Fruit fly (Drosophila melanogaster) whole organism, embryonic: Measurements from ENCODE around the gene rtv.

Experiments used
- B-H1 ChIP-seq: fragments of 200-800 bp; sonication (Bioruptor generic); IDR thresholded peaks from 3 replicates; pipeline ENCODE4 v1.3.6; 2022; ENCODE audit warnings: missing biosample characterization, missing genetic modification characterization
- CG10959 ChIP-seq: fragments of 200-800 bp; sonication (Bioruptor generic); IDR thresholded peaks from 2 replicates; pipeline ENCODE4 v1.3.6; 2022; ENCODE audit warnings: missing biosample characterization, missing genetic modification characterization
- CG12071 ChIP-seq: fragments of 200-800 bp; sonication (Bioruptor generic); optimal IDR thresholded peaks from 3 replicates; lab custom pipeline; 2018; ENCODE audit warnings: missing biosample characterization, mild to moderate bottlenecking, missing genetic modification characterization
- CG12299 ChIP-seq: fragments of 200-800 bp; sonication (Bioruptor generic); optimal IDR thresholded peaks from 2 replicates; lab custom pipeline; 2018; ENCODE audit warnings: missing biosample characterization, mild to moderate bottlenecking, missing genetic modification characterization
- CG14441 ChIP-seq: fragments of 200-800 bp; sonication (Bioruptor generic); IDR thresholded peaks from 2 replicates; pipeline ENCODE4 v1.3.6; 2022; ENCODE audit warnings: missing biosample characterization, missing genetic modification characterization
- CG18764 ChIP-seq: fragments of 200-800 bp; sonication (Bioruptor generic); optimal IDR thresholded peaks from 3 replicates; lab custom pipeline; 2016; ENCODE audit warnings: missing biosample characterization, missing genetic modification characterization
- CG2116 ChIP-seq: fragments of 200-800 bp; sonication (Bioruptor generic); optimal IDR thresholded peaks from 3 replicates; lab custom pipeline; 2018; ENCODE audit warnings: missing biosample characterization, mild to moderate bottlenecking, missing genetic modification characterization
- CG2129 ChIP-seq: fragments of 200-800 bp; sonication (Bioruptor generic); IDR thresholded peaks from 2 replicates; pipeline ENCODE4 v1.3.6; 2022; ENCODE audit warnings: missing biosample characterization, missing genetic modification characterization; ENCODE audit not compliant: partially characterized antibody
- CG2199 ChIP-seq: fragments of 200-800 bp; sonication (Bioruptor generic); IDR thresholded peaks from 3 replicates; pipeline ENCODE4 v1.3.6; 2022; ENCODE audit warnings: missing biosample characterization, missing genetic modification characterization
- CG31365 ChIP-seq: fragments of 200-800 bp; sonication (Bioruptor generic); optimal IDR thresholded peaks from 2 replicates; lab custom pipeline; 2018; ENCODE audit warnings: missing biosample characterization, mild to moderate bottlenecking, missing genetic modification characterization
- CG32532 ChIP-seq: fragments of 200-800 bp; sonication (Bioruptor generic); IDR thresholded peaks from 2 replicates; pipeline ENCODE4 v1.3.6; 2022; ENCODE audit warnings: missing biosample characterization, missing genetic modification characterization
- CG34422 ChIP-seq: fragments of 200-800 bp; sonication (Bioruptor generic); IDR thresholded peaks from 3 replicates; pipeline ENCODE4 v1.3.6; 2022; ENCODE audit warnings: missing biosample characterization, missing genetic modification characterization
- CG3847 ChIP-seq: fragments of 200-800 bp; sonication (Bioruptor generic); IDR thresholded peaks from 2 replicates; pipeline ENCODE4 v1.3.6; 2022; ENCODE audit warnings: missing biosample characterization, missing genetic modification characterization
- CG4820 ChIP-seq: fragments of 200-800 bp; sonication (Bioruptor generic); optimal IDR thresholded peaks from 3 replicates; lab custom pipeline; 2016; ENCODE audit warnings: missing biosample characterization, missing genetic modification characterization
- CG6175 ChIP-seq: fragments of 200-800 bp; sonication (Bioruptor generic); IDR thresholded peaks from 3 replicates; pipeline ENCODE4 v1.3.6; 2022; ENCODE audit warnings: missing biosample characterization, missing genetic modification characterization
- CG6791 ChIP-seq: fragments of 200-800 bp; sonication (Bioruptor generic); IDR thresholded peaks from 3 replicates; pipeline ENCODE4 v1.3.6; 2022; ENCODE audit warnings: missing biosample characterization, missing genetic modification characterization; ENCODE audit not compliant: partially characterized antibody
- CG7745 ChIP-seq: fragments of 200-800 bp; sonication (Bioruptor generic); optimal IDR thresholded peaks from 2 replicates; lab custom pipeline; 2018; ENCODE audit warnings: missing biosample characterization, mild to moderate bottlenecking, missing genetic modification characterization, moderate library complexity
- CkIIα-i1 ChIP-seq: fragments of 200-800 bp; sonication (Bioruptor generic); IDR thresholded peaks from 2 replicates; pipeline ENCODE4 v1.3.6; 2022; ENCODE audit warnings: missing biosample characterization, missing genetic modification characterization
- CrebB ChIP-seq: fragments of 200-800 bp; sonication (Bioruptor generic); optimal IDR thresholded peaks from 3 replicates; lab custom pipeline; 2018; ENCODE audit warnings: missing biosample characterization, mild to moderate bottlenecking, missing genetic modification characterization
- Dbx ChIP-seq: fragments of 200-800 bp; sonication (Bioruptor generic); IDR thresholded peaks from 3 replicates; pipeline ENCODE4 v1.3.6; 2022; ENCODE audit warnings: missing biosample characterization, missing genetic modification characterization
- Dip3 ChIP-seq: fragments of 200-800 bp; sonication (Bioruptor generic); optimal IDR thresholded peaks from 3 replicates; lab custom pipeline; 2016; ENCODE audit warnings: missing biosample characterization, missing genetic modification characterization
- Ets97D ChIP-seq: fragments of 200-800 bp; sonication (Bioruptor generic); optimal IDR thresholded peaks from 3 replicates; lab custom pipeline; 2016; ENCODE audit warnings: missing biosample characterization, missing genetic modification characterization
- H2.0 ChIP-seq: fragments of 200-800 bp; sonication (Bioruptor generic); IDR thresholded peaks from 2 replicates; pipeline ENCODE4 v1.3.6; 2022; ENCODE audit warnings: missing biosample characterization, missing genetic modification characterization
- Hr39 ChIP-seq: fragments of >200 bp; optimal IDR thresholded peaks from 2 replicates; lab custom pipeline; 2017
- Hsf ChIP-seq: fragments of 200-800 bp; sonication (Bioruptor generic); optimal IDR thresholded peaks from 3 replicates; lab custom pipeline; 2016; ENCODE audit warnings: missing biosample characterization, missing genetic modification characterization
- Med ChIP-seq: fragments of 200-800 bp; sonication (Bioruptor generic); peaks from one replicate; lab custom pipeline; 2016; ENCODE audit warnings: missing biosample characterization, missing genetic modification characterization, mild to moderate bottlenecking, inconsistent platforms, moderate library complexity
- Optix ChIP-seq: fragments of 200-800 bp; sonication (Bioruptor generic); IDR thresholded peaks from 3 replicates; pipeline ENCODE4 v1.3.6; 2022; ENCODE audit warnings: missing biosample characterization, missing genetic modification characterization
- Poxn ChIP-seq: fragments of 200-800 bp; sonication (Bioruptor generic); IDR thresholded peaks from 2 replicates; pipeline ENCODE4 v1.3.6; 2022; ENCODE audit warnings: missing biosample characterization, missing genetic modification characterization
- Side ChIP-seq: fragments of 200-800 bp; sonication (Bioruptor generic); optimal IDR thresholded peaks from 2 replicates; lab custom pipeline; 2016; ENCODE audit warnings: missing biosample characterization, missing genetic modification characterization
- Sox100B ChIP-seq: fragments of 200-800 bp; sonication (Bioruptor generic); optimal IDR thresholded peaks from 3 replicates; lab custom pipeline; 2018; ENCODE audit warnings: missing biosample characterization, mild to moderate bottlenecking, missing genetic modification characterization
- Sry-β ChIP-seq: fragments of 200-800 bp; sonication (Bioruptor generic); optimal IDR thresholded peaks from 2 replicates; lab custom pipeline; 2018; ENCODE audit warnings: missing biosample characterization, mild to moderate bottlenecking, missing genetic modification characterization, moderate library complexity
- Tbp ChIP-seq: fragments of >200 bp; optimal IDR thresholded peaks from 2 replicates; lab custom pipeline; 2018; ENCODE audit warnings: missing biosample characterization, missing genetic modification characterization
- abd-A ChIP-seq: fragments of 200-800 bp; sonication (Bioruptor generic); optimal IDR thresholded peaks from 3 replicates; lab custom pipeline; 2019; ENCODE audit warnings: missing biosample characterization, mild to moderate bottlenecking, missing genetic modification characterization, moderate library complexity
- aop ChIP-seq: fragments of 200-800 bp; sonication (Bioruptor generic); IDR thresholded peaks from 2 replicates; pipeline ENCODE4 v1.3.6; 2022; ENCODE audit warnings: missing biosample characterization, missing genetic modification characterization
- ase ChIP-seq: fragments of 200-800 bp; sonication (Bioruptor generic); IDR thresholded peaks from 3 replicates; pipeline ENCODE4 v1.3.6; 2022; ENCODE audit warnings: missing biosample characterization, missing genetic modification characterization
- bab2 ChIP-seq: fragments of 200-800 bp; sonication (Bioruptor generic); optimal IDR thresholded peaks from 2 replicates; lab custom pipeline; 2016; ENCODE audit warnings: missing biosample characterization, missing genetic modification characterization
- btn ChIP-seq: fragments of 200-800 bp; sonication (Bioruptor generic); optimal IDR thresholded peaks from 2 replicates; lab custom pipeline; 2016; ENCODE audit warnings: missing biosample characterization, missing genetic modification characterization
- cwo ChIP-seq: fragments of 200-800 bp; sonication (Bioruptor generic); optimal IDR thresholded peaks from 3 replicates; lab custom pipeline; 2017; ENCODE audit warnings: missing biosample characterization, missing genetic modification characterization, mild to moderate bottlenecking, moderate library complexity, missing genetic modification reagents
- fd102C ChIP-seq: fragments of 200-800 bp; sonication (Bioruptor generic); optimal IDR thresholded peaks from 2 replicates; lab custom pipeline; 2018; ENCODE audit warnings: missing biosample characterization, mild to moderate bottlenecking, missing genetic modification characterization, moderate library complexity
- fru ChIP-seq: fragments of >200 bp; optimal IDR thresholded peaks from 2 replicates; lab custom pipeline; 2017
- gem ChIP-seq: fragments of 200-800 bp; sonication (Bioruptor generic); optimal IDR thresholded peaks from 2 replicates; lab custom pipeline; 2019; ENCODE audit warnings: missing biosample characterization, mild to moderate bottlenecking, missing genetic modification characterization, moderate library complexity
- grau ChIP-seq: fragments of 200-800 bp; optimal IDR thresholded peaks from 3 replicates; lab custom pipeline; 2019; ENCODE audit warnings: missing biosample characterization, mild to moderate bottlenecking, missing genetic modification characterization, moderate library complexity
- grn ChIP-seq: fragments of 200-800 bp; sonication (Bioruptor generic); optimal IDR thresholded peaks from 3 replicates; lab custom pipeline; 2017; ENCODE audit warnings: missing biosample characterization, missing genetic modification characterization
- ham ChIP-seq: fragments of 200-800 bp; sonication (Bioruptor generic); IDR thresholded peaks from 2 replicates; pipeline ENCODE4 v1.3.6; 2022; ENCODE audit warnings: missing biosample characterization, missing genetic modification characterization
- inv ChIP-seq: fragments of 200-800 bp; sonication (Bioruptor generic); IDR thresholded peaks from 2 replicates; pipeline ENCODE4 v1.3.6; 2022; ENCODE audit warnings: missing biosample characterization, missing genetic modification characterization; ENCODE audit not compliant: partially characterized antibody
- lab ChIP-seq: fragments of 200-800 bp; sonication (Bioruptor generic); optimal IDR thresholded peaks from 3 replicates; lab custom pipeline; 2017; ENCODE audit warnings: missing biosample characterization, missing genetic modification characterization, mild to moderate bottlenecking, moderate library complexity, missing genetic modification reagents
- onecut ChIP-seq: fragments of 200-800 bp; sonication (Bioruptor generic); IDR thresholded peaks from 2 replicates; pipeline ENCODE4 v1.3.6; 2022; ENCODE audit warnings: missing biosample characterization, missing genetic modification characterization
- slbo ChIP-seq: fragments of 200-800 bp; sonication (Bioruptor generic); IDR thresholded peaks from 2 replicates; pipeline ENCODE4 v1.3.6; 2022; ENCODE audit warnings: missing biosample characterization, missing genetic modification characterization
- sqz ChIP-seq: fragments of 200-800 bp; sonication (Bioruptor generic); optimal IDR thresholded peaks from 3 replicates; lab custom pipeline; 2018; ENCODE audit warnings: missing biosample characterization, mild to moderate bottlenecking, missing genetic modification characterization
- twi ChIP-seq: fragments of 200-800 bp; optimal IDR thresholded peaks from 2 replicates; lab custom pipeline; 2019; ENCODE audit warnings: missing biosample characterization, mild to moderate bottlenecking, missing genetic modification characterization, moderate library complexity
- unc-4 ChIP-seq: fragments of 200-800 bp; sonication (Bioruptor generic); IDR thresholded peaks from 2 replicates; pipeline ENCODE4 v1.3.6; 2022; ENCODE audit warnings: missing biosample characterization, missing genetic modification characterization; ENCODE audit not compliant: partially characterized antibody
- unpg ChIP-seq: fragments of 200-800 bp; sonication (Bioruptor generic); optimal IDR thresholded peaks from 3 replicates; lab custom pipeline; 2018; ENCODE audit warnings: missing biosample characterization, mild to moderate bottlenecking, missing genetic modification characterization, moderate library complexity

Gene rtv

dm6 chrX:11108845-11109450 lies 44.8 kb downstream of the rtv start (continued):
- TF ChIP-seq CG2129 (no peak), onecut (no peak), sqz (no peak), CG10959 (GFP tag; lab: Robert Waterston, UW) (no peak), CG32532 (GFP tag; lab: Robert Waterston, UW) (peak; percentile 53; the same call in 1 of the 2 replicates), grn (GFP tag; lab: Kevin White, UChicago) (no peak), Ets97D (no peak), ase (GFP tag; lab: Robert Waterston, UW) (no peak), lab (GFP tag; lab: Kevin White, UChicago) (no peak), Dip3 (GFP tag; lab: Kevin White, UChicago) (no peak), twi (tag; lab: Kevin White, UChicago) (no peak), Med (GFP tag; lab: Kevin White, UChicago) (peak; percentile 36), slbo (GFP tag; lab: Robert Waterston, UW) (0 out of 2 replicates have a peak, but pooled peaks have one; percentile 7), Optix (GFP tag; lab: Robert Waterston, UW) (no peak), Dbx (GFP tag; lab: Robert Waterston, UW) (no peak), Hsf (GFP tag; lab: Kevin White, UChicago) (no peak), bab2 (no peak), gem (tag; lab: Kevin White, UChicago) (no peak), Poxn (GFP tag; lab: Robert Waterston, UW) (no peak), CrebB (tag; lab: Kevin White, UChicago) (no peak), B-H1 (no peak), ham (GFP tag; lab: Robert Waterston, UW) (no peak), unpg (GFP tag; lab: Kevin White, UChicago) (no peak), btn (GFP tag; lab: Kevin White, UChicago) (no peak), cwo (GFP tag; lab: Kevin White, UChicago) (peak; percentile 5), CG2116 (GFP tag; lab: Kevin White, UChicago) (no peak), grau (tag; lab: Kevin White, UChicago) (peak; percentile 92), CG3847 (no peak), CG14441 (GFP tag; lab: Robert Waterston, UW) (peak; percentile 14; the same call in 1 of the 2 replicates), fd102C (GFP tag; lab: Kevin White, UChicago) (no peak), CG18764 (GFP tag; lab: Kevin White, UChicago) (no peak), CG31365 (tag; lab: Kevin White, UChicago) (peak; percentile 98), CG4820 (no peak), Sry-β (GFP tag; lab: Kevin White, UChicago) (no peak), CG2199 (GFP tag; lab: Robert Waterston, UW) (0 out of 3 replicates have a peak, but pooled peaks have one; percentile 16), CG12071 (GFP tag; lab: Kevin White, UChicago) (no peak), abd-A (tag; lab: Kevin White, UChicago) (no peak), fru (lab: Kevin White, UChicago) (no peak), unc-4 (no peak), CG7745 (tag; lab: Kevin White, UChicago) (no peak), CG34422 (GFP tag; lab: Robert Waterston, UW) (peak; percentile 74; the same call in 2 of the 3 replicates), H2.0 (GFP tag; lab: Robert Waterston, UW) (no peak), CG6791 (GFP tag; lab: Robert Waterston, UW) (no peak), aop (GFP tag; lab: Robert Waterston, UW) (no peak), inv (GFP tag; lab: Robert Waterston, UW) (no peak), CG12299 (tag; lab: Kevin White, UChicago) (no peak), Hr39 (lab: Kevin White, UChicago) (no peak), Tbp (GFP tag; lab: Kevin White, UChicago) (no peak), Sox100B (GFP tag; lab: Kevin White, UChicago) (no peak), Side (no peak), CG6175 (GFP tag; lab: Robert Waterston, UW) (no peak), CkIIα-i1 (no peak)
